Fruit fly (Drosophila melanogaster): ENCODE data around the gene eIF1A.

- TF ChIP-seq Ets98B (GFP tag; IDR thresholded peaks at IDR 0.05) (no peak), EcR (GFP tag; optimal IDR thresholded peaks at IDR 0.05) (no peak), rn (GFP tag; IDR thresholded peaks at IDR 0.05) (no peak), CG15710 (tag; optimal IDR thresholded peaks at IDR 0.05) (no peak), gl (tag; optimal IDR thresholded peaks at IDR 0.05) (no peak), CG4496 (GFP tag; IDR thresholded peaks at IDR 0.05) (no peak), Pif1B (GFP tag; optimal IDR thresholded peaks at IDR 0.05) (no peak), CG8159 (tag; optimal IDR thresholded peaks at IDR 0.05) (no peak)
Measured at dm6 chr3R:18261602-18262001, 12.9 kb upstream of the eIF1A start.
